Worm (Caenorhabditis elegans): ENCODE measurements around the gene spin-1.
A peak's percentile ranks its signal among the peaks of the same experiment; 100 is the strongest.

ce11 chrV:12065369-12065768 lies 49.4 kb upstream of the spin-1 start, which contains the start of gene pqn-53:
- TF ChIP-seq hlh-11 (tag; optimal IDR thresholded peaks at IDR 0.05), result peak; percentile 28
- TF ChIP-seq nhr-6 (tag; optimal IDR thresholded peaks at IDR 0.05), result peak; percentile 62
- no peak for TF ChIP-seq php-3 (GFP tag; IDR thresholded peaks at IDR 0.05)
- peak in 1 of 2 experiments; percentile 59 for TF ChIP-seq mdl-1 (tag; optimal IDR thresholded peaks at IDR 0.05)
- no peak for TF ChIP-seq lin-39 (tag; optimal IDR thresholded peaks at IDR 0.05)
- no peak for TF ChIP-seq fos-1 (tag; optimal IDR thresholded peaks at IDR 0.05)
- TF ChIP-seq nhr-11 (tag; optimal IDR thresholded peaks at IDR 0.05), result peak; percentile 30
- peak; percentile 14 for TF ChIP-seq dve-1 (tag; optimal IDR thresholded peaks at IDR 0.05; ENCODE audit: insufficient read depth)
- TF ChIP-seq lin-15B (tag; optimal IDR thresholded peaks at IDR 0.05), result no peak
